Worm (Caenorhabditis elegans) whole organism, L1 larva: Measurements from ENCODE around the gene F54E4.4.
A peak's percentile ranks its signal among the peaks of the same experiment; 100 is the strongest.

ENCODE experiments used
- ces-1 ChIP-seq: fragments of 150-350 bp; optimal IDR thresholded peaks from 2 replicates; lab custom pipeline; 2014; ENCODE audit warnings: missing biosample characterization, missing genetic modification reagents, missing genetic modification characterization
- fkh-10 ChIP-seq: sonication (generic microtip); optimal IDR thresholded peaks from 2 replicates; lab custom pipeline; 2017; ENCODE audit warnings: missing biosample characterization, missing genetic modification reagents, missing genetic modification characterization
- jun-1 ChIP-seq: fragments of 150-350 bp; optimal IDR thresholded peaks from 2 replicates; lab custom pipeline; 2014; ENCODE audit warnings: missing biosample characterization, missing genetic modification reagents, missing genetic modification characterization
- nhr-11 ChIP-seq: fragments of 150-350 bp; optimal IDR thresholded peaks from 2 replicates; lab custom pipeline; 2014; ENCODE audit warnings: missing biosample characterization, missing genetic modification characterization
- nhr-76 ChIP-seq: sonication (generic microtip); optimal IDR thresholded peaks from 2 replicates; lab custom pipeline; 2017; ENCODE audit warnings: missing biosample characterization, missing genetic modification characterization
- nhr-84 ChIP-seq: sonication (generic microtip); optimal IDR thresholded peaks from 2 replicates; lab custom pipeline; 2017; ENCODE audit warnings: missing biosample characterization, missing genetic modification characterization
- pqm-1 ChIP-seq: sonication (generic microtip); optimal IDR thresholded peaks from 3 replicates; lab custom pipeline; 2017; ENCODE audit warnings: missing biosample characterization, missing genetic modification characterization

ce11 chrX:14593206-14593605, 52.1 kb downstream of the F54E4.4 start:
- TF ChIP-seq jun-1 (no peak), nhr-76 (tag; lab: Kevin White, UChicago) (no peak), pqm-1 (tag; lab: Kevin White, UChicago) (no peak), nhr-11 (tag; lab: Kevin White, UChicago) (no peak), fkh-10 (peak; percentile 91), nhr-84 (tag; lab: Kevin White, UChicago) (no peak), ces-1 (GFP tag; lab: Kevin White, UChicago) (no peak)
